Worm (Caenorhabditis elegans) whole organism, midembryonic: ENCODE data around the gene gss-1.

Source experiments
- T22C8.4 ChIP-seq: fragments of 200-800 bp; sonication (Bioruptor generic); IDR thresholded peaks from 2 replicates; pipeline ENCODE4 v1.3.6; 2022; ENCODE audit warnings: missing genetic modification characterization, missing compliant biosample characterization
- cog-1 ChIP-seq: sonication (generic microtip); optimal IDR thresholded peaks from 2 replicates; lab custom pipeline; 2016; ENCODE audit warnings: missing genetic modification characterization, missing compliant biosample characterization
- flt-1 ChIP-seq: fragments of 200-800 bp; sonication (Bioruptor generic); IDR thresholded peaks from 2 replicates; pipeline ENCODE4 v1.3.6; 2022; ENCODE audit warnings: missing genetic modification characterization, missing compliant biosample characterization
- klf-2 ChIP-seq: fragments of 200-800 bp; sonication (Bioruptor generic); conservative IDR thresholded peaks from 2 replicates; pipeline ENCODE4 v1.3.6; 2022; ENCODE audit warnings: missing genetic modification reagents, missing genetic modification characterization, missing compliant biosample characterization
- ref-1 ChIP-seq: fragments of 200-800 bp; sonication (Bioruptor generic); conservative IDR thresholded peaks from 2 replicates; pipeline ENCODE4 v1.3.6; 2022; ENCODE audit warnings: missing genetic modification reagents, missing genetic modification characterization, missing compliant biosample characterization
- tab-1 ChIP-seq: fragments of 200-800 bp; sonication (Bioruptor generic); IDR thresholded peaks from 2 replicates; pipeline ENCODE4 v1.3.6; 2022; ENCODE audit warnings: missing genetic modification characterization, missing compliant biosample characterization
- ztf-23 ChIP-seq: fragments of 200-800 bp; sonication (Bioruptor generic); IDR thresholded peaks from 2 replicates; pipeline ENCODE4 v1.3.6; 2022; ENCODE audit warnings: missing genetic modification reagents, missing genetic modification characterization, missing compliant biosample characterization

DNA sequence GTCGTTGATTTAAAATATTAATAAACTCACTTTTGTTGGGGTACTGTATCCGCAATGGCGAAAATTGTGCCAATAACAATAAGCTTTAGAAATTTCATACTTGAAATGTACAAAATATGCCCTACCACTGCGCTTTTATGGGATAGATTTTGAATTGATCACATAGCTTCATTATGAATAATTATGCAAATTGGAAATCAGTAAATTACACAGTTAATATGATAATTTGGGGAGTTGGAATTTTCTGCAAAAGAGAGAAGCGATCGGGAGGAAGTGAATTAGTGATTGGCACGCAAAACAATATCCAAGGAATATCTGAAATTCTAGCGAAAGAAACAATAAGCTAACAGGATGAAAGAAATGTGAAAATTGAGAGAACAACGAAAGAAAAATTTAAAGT, 9.8 kb upstream of the gss-1 start, which contains the start of gene M176.10:
- TF ChIP-seq ref-1 (GFP tag; lab: Robert Waterston, UW) = no peak
- TF ChIP-seq flt-1 (GFP tag; lab: Robert Waterston, UW) = no peak
- no peak for TF ChIP-seq T22C8.4 (GFP tag; lab: Robert Waterston, UW)
- no peak for TF ChIP-seq klf-2
- no peak for TF ChIP-seq ztf-23 (GFP tag; lab: Robert Waterston, UW)
- TF ChIP-seq cog-1 (tag; lab: Kevin White, UChicago) = no peak
- no peak for TF ChIP-seq tab-1
